Fruit fly (Drosophila melanogaster) whole organism, embryonic: ENCODE measurements around the gene dlg1.

Experiments used
- ATbp ChIP-seq: fragments of 200-800 bp; sonication (Bioruptor generic); optimal IDR thresholded peaks from 2 replicates; lab custom pipeline; 2017; ENCODE audit warnings: missing biosample characterization, mild to moderate bottlenecking, missing genetic modification characterization, missing genetic modification reagents
- B-H1 ChIP-seq: fragments of 200-800 bp; sonication (Bioruptor generic); IDR thresholded peaks from 3 replicates; pipeline ENCODE4 v1.3.6; 2022; ENCODE audit warnings: missing biosample characterization, missing genetic modification characterization
- Bdp1 ChIP-seq: fragments of 200-800 bp; sonication (Bioruptor generic); optimal IDR thresholded peaks from 3 replicates; lab custom pipeline; 2016; ENCODE audit warnings: missing biosample characterization, missing genetic modification characterization
- Bteb2 ChIP-seq: fragments of 200-800 bp; sonication (Bioruptor generic); optimal IDR thresholded peaks from 2 replicates; lab custom pipeline; 2016; ENCODE audit warnings: missing biosample characterization, missing genetic modification characterization
- CG10462 ChIP-seq: fragments of 200-800 bp; sonication (Bioruptor generic); optimal IDR thresholded peaks from 2 replicates; lab custom pipeline; 2016; ENCODE audit warnings: missing biosample characterization, missing genetic modification characterization
- CG10959 ChIP-seq: fragments of 200-800 bp; sonication (Bioruptor generic); IDR thresholded peaks from 2 replicates; pipeline ENCODE4 v1.3.6; 2022; ENCODE audit warnings: missing biosample characterization, missing genetic modification characterization
- CG12769 ChIP-seq: fragments of 200-800 bp; sonication (Bioruptor generic); optimal IDR thresholded peaks from 2 replicates; lab custom pipeline; 2019; ENCODE audit warnings: missing biosample characterization, mild to moderate bottlenecking, missing genetic modification characterization, moderate library complexity
- CG15514 ChIP-seq: fragments of 200-800 bp; sonication (Bioruptor generic); optimal IDR thresholded peaks from 3 replicates; lab custom pipeline; 2017; ENCODE audit warnings: missing biosample characterization, missing genetic modification characterization, mild to moderate bottlenecking, moderate library complexity, missing genetic modification reagents
- CG2116 ChIP-seq: fragments of 200-800 bp; sonication (Bioruptor generic); optimal IDR thresholded peaks from 3 replicates; lab custom pipeline; 2018; ENCODE audit warnings: missing biosample characterization, mild to moderate bottlenecking, missing genetic modification characterization
- CG2129 ChIP-seq: fragments of 200-800 bp; sonication (Bioruptor generic); IDR thresholded peaks from 2 replicates; pipeline ENCODE4 v1.3.6; 2022; ENCODE audit warnings: missing biosample characterization, missing genetic modification characterization; ENCODE audit not compliant: partially characterized antibody
- CG2889 ChIP-seq: fragments of 200-800 bp; sonication (Bioruptor generic); IDR thresholded peaks from 3 replicates; pipeline ENCODE4 v1.3.6; 2022; ENCODE audit warnings: missing biosample characterization, missing genetic modification characterization
- CG31365 ChIP-seq: fragments of 200-800 bp; sonication (Bioruptor generic); optimal IDR thresholded peaks from 2 replicates; lab custom pipeline; 2018; ENCODE audit warnings: missing biosample characterization, mild to moderate bottlenecking, missing genetic modification characterization
- CG32532 ChIP-seq: fragments of 200-800 bp; sonication (Bioruptor generic); IDR thresholded peaks from 2 replicates; pipeline ENCODE4 v1.3.6; 2022; ENCODE audit warnings: missing biosample characterization, missing genetic modification characterization
- CG32772 ChIP-seq: fragments of 200-800 bp; sonication (Bioruptor generic); IDR thresholded peaks from 2 replicates; pipeline ENCODE4 v1.3.6; 2022; ENCODE audit warnings: missing biosample characterization, missing genetic modification characterization
- CG3838 ChIP-seq: fragments of 200-800 bp; sonication (Bioruptor generic); optimal IDR thresholded peaks from 3 replicates; lab custom pipeline; 2016; ENCODE audit warnings: missing biosample characterization, missing genetic modification characterization
- CG6689 ChIP-seq: fragments of 200-800 bp; sonication (Bioruptor generic); IDR thresholded peaks from 2 replicates; pipeline ENCODE4 v1.3.6; 2022; ENCODE audit warnings: missing biosample characterization, missing genetic modification characterization
- CG9932 ChIP-seq: fragments of 200-800 bp; sonication (Bioruptor generic); IDR thresholded peaks from 2 replicates; pipeline ENCODE4 v1.3.6; 2022; ENCODE audit warnings: missing biosample characterization, missing genetic modification characterization
- Dbx ChIP-seq: fragments of 200-800 bp; sonication (Bioruptor generic); IDR thresholded peaks from 3 replicates; pipeline ENCODE4 v1.3.6; 2022; ENCODE audit warnings: missing biosample characterization, missing genetic modification characterization
- Dfd ChIP-seq, 2 experiments: fragments of >200 bp; optimal IDR thresholded peaks; 2 replicates each; lab custom pipeline; 2017; ENCODE audit warnings: missing biosample characterization in 2 of 2, missing genetic modification characterization in 2 of 2
- E2f1 ChIP-seq: fragments of 200-800 bp; sonication (Bioruptor generic); IDR thresholded peaks from 2 replicates; pipeline ENCODE4 v1.3.6; 2022; ENCODE audit warnings: missing biosample characterization, missing genetic modification characterization
- E2f2 ChIP-seq: fragments of 200-800 bp; sonication (Bioruptor generic); IDR thresholded peaks from 2 replicates; pipeline ENCODE4 v1.3.6; 2022; ENCODE audit warnings: missing biosample characterization, missing genetic modification characterization
- Ets65A ChIP-seq: fragments of 200-800 bp; sonication (Bioruptor generic); peaks from one replicate; lab custom pipeline; 2016; ENCODE audit warnings: missing biosample characterization, missing genetic modification characterization
- HmgZ ChIP-seq: fragments of 200-800 bp; sonication (Bioruptor generic); optimal IDR thresholded peaks from 2 replicates; lab custom pipeline; 2018; ENCODE audit warnings: missing biosample characterization, mild to moderate bottlenecking, missing genetic modification characterization
- Myb ChIP-seq: fragments of 200-800 bp; sonication (Bioruptor generic); optimal IDR thresholded peaks from 2 replicates; lab custom pipeline; 2016; ENCODE audit warnings: missing biosample characterization, missing genetic modification characterization
- NC2α ChIP-seq: fragments of 200-800 bp; sonication (Bioruptor generic); optimal IDR thresholded peaks from 2 replicates; lab custom pipeline; 2016; ENCODE audit warnings: missing biosample characterization, missing genetic modification characterization
- Trl ChIP-seq, 3 experiments: fragments of >200 bp in 2 of 3; fragments of 200-800 bp in 1 of 3; sonication (Bioruptor generic) in 1 of 3; optimal IDR thresholded peaks; 2 replicates in 1 of 3; 3 replicates in 2 of 3; lab custom pipeline; 2016 to 2017; ENCODE audit warnings: missing biosample characterization in 1 of 3, missing genetic modification characterization in 1 of 3
- Xbp1 ChIP-seq: fragments of 200-800 bp; sonication (Bioruptor generic); optimal IDR thresholded peaks from 3 replicates; lab custom pipeline; 2016; ENCODE audit warnings: missing biosample characterization, mild to moderate bottlenecking, missing genetic modification characterization
- Xrp1 ChIP-seq: fragments of 200-800 bp; sonication (Bioruptor generic); IDR thresholded peaks from 2 replicates; pipeline ENCODE4 v1.3.6; 2022; ENCODE audit warnings: missing biosample characterization, missing genetic modification characterization
- al ChIP-seq: fragments of 200-800 bp; sonication (Bioruptor generic); IDR thresholded peaks from 2 replicates; pipeline ENCODE4 v1.3.6; 2022; ENCODE audit warnings: missing biosample characterization, missing genetic modification characterization
- ap ChIP-seq: fragments of 200-800 bp; sonication (Bioruptor generic); IDR thresholded peaks from 2 replicates; pipeline ENCODE4 v1.3.6; 2022; ENCODE audit warnings: missing biosample characterization, missing genetic modification characterization
- ash1 ChIP-seq: fragments of 200-800 bp; sonication (Bioruptor generic); optimal IDR thresholded peaks from 2 replicates; lab custom pipeline; 2018; ENCODE audit warnings: missing biosample characterization, mild to moderate bottlenecking, missing genetic modification characterization
- crol ChIP-seq: fragments of 200-800 bp; sonication (Bioruptor generic); IDR thresholded peaks from 2 replicates; pipeline ENCODE4 v1.3.6; 2022; ENCODE audit warnings: missing biosample characterization, missing genetic modification characterization
- crp ChIP-seq, 2 experiments: fragments of 200-800 bp; sonication (Bioruptor generic); optimal IDR thresholded peaks; 2 replicates in 1 of 2; 3 replicates in 1 of 2; lab custom pipeline; 2017; ENCODE audit warnings: missing biosample characterization in 2 of 2, missing genetic modification characterization in 2 of 2, mild to moderate bottlenecking in 1 of 2, moderate library complexity in 1 of 2
- dmrt99B ChIP-seq: fragments of 200-800 bp; sonication (Bioruptor generic); optimal IDR thresholded peaks from 2 replicates; lab custom pipeline; 2018; ENCODE audit warnings: missing biosample characterization, mild to moderate bottlenecking, missing genetic modification characterization, moderate library complexity
- eve ChIP-seq, 2 experiments: fragments of >200 bp; optimal IDR thresholded peaks; 2 replicates each; lab custom pipeline; 2017; ENCODE audit warnings: missing biosample characterization in 2 of 2, missing genetic modification characterization in 2 of 2
- gt ChIP-seq: fragments of 200-800 bp; sonication (Bioruptor generic); IDR thresholded peaks from 2 replicates; pipeline ENCODE4 v1.3.6; 2022; ENCODE audit warnings: missing biosample characterization, missing genetic modification characterization
- h ChIP-seq: fragments of >200 bp; optimal IDR thresholded peaks from 2 replicates; lab custom pipeline; 2017
- klu ChIP-seq: fragments of 200-800 bp; sonication (Bioruptor generic); IDR thresholded peaks from 2 replicates; pipeline ENCODE4 v1.3.6; 2022; ENCODE audit warnings: missing biosample characterization, missing genetic modification characterization
- nmo ChIP-seq: fragments of 200-800 bp; sonication (Bioruptor generic); optimal IDR thresholded peaks from 2 replicates; lab custom pipeline; 2018; ENCODE audit warnings: missing biosample characterization, mild to moderate bottlenecking, missing genetic modification characterization, moderate library complexity
- nom ChIP-seq: fragments of 200-800 bp; sonication (Bioruptor generic); optimal IDR thresholded peaks from 2 replicates; lab custom pipeline; 2017; ENCODE audit warnings: missing biosample characterization, missing genetic modification characterization, mild to moderate bottlenecking, moderate library complexity, missing genetic modification reagents
- odd ChIP-seq: fragments of 200-800 bp; sonication (Bioruptor generic); optimal IDR thresholded peaks from 2 replicates; lab custom pipeline; 2017; ENCODE audit warnings: missing biosample characterization, mild to moderate bottlenecking, missing genetic modification characterization
- onecut ChIP-seq: fragments of 200-800 bp; sonication (Bioruptor generic); IDR thresholded peaks from 2 replicates; pipeline ENCODE4 v1.3.6; 2022; ENCODE audit warnings: missing biosample characterization, missing genetic modification characterization
- row ChIP-seq: fragments of 200-800 bp; sonication (Bioruptor generic); IDR thresholded peaks from 3 replicates; pipeline ENCODE4 v1.3.6; 2022; ENCODE audit warnings: missing biosample characterization, missing genetic modification characterization
- run ChIP-seq: fragments of 200-800 bp; sonication (Bioruptor generic); optimal IDR thresholded peaks from 3 replicates; lab custom pipeline; 2018; ENCODE audit warnings: missing biosample characterization, mild to moderate bottlenecking, missing genetic modification characterization
- sens ChIP-seq: fragments of 200-800 bp; sonication (Bioruptor generic); peaks from one replicate; lab custom pipeline; 2016; ENCODE audit warnings: missing biosample characterization, missing genetic modification characterization
- sisA ChIP-seq: fragments of 200-800 bp; sonication (Bioruptor generic); IDR thresholded peaks from 2 replicates; pipeline ENCODE4 v1.3.6; 2022; ENCODE audit warnings: missing biosample characterization, missing genetic modification characterization
- slp2 ChIP-seq: fragments of 200-800 bp; sonication (Bioruptor generic); optimal IDR thresholded peaks from 2 replicates; lab custom pipeline; 2016; ENCODE audit warnings: missing biosample characterization, missing genetic modification characterization
- zfh1 ChIP-seq: fragments of 200-800 bp; sonication (Bioruptor generic); IDR thresholded peaks from 3 replicates; pipeline ENCODE4 v1.3.6; 2022; ENCODE audit warnings: missing biosample characterization, missing genetic modification characterization

The dlg1 gene

DNA sequence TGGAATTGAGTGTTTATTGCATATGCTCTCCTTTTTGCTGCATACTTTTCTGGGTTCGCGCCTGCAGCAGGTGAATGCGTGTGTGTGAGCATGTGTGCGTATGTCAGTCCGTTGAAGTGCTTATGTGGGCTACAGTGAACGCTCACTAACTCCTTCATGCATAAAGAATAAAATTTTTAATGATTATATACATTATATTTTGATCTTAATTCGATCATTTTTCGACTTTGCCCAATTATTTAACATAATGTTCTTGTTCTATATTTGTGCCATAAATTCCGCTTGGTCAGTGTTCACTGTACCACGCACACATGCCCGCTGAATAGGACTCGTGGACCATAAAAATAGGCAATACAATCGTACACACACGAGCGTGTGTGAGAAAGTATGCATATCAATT lies 1.3 kb downstream of the dlg1 start (continued):
- TF ChIP-seq NC2α (GFP tag; lab: Kevin White, UChicago): no peak
- peak; percentile 40; the same call in 1 of the 2 replicates for TF ChIP-seq al
- TF ChIP-seq Xrp1 (GFP tag; lab: Robert Waterston, UW): peak; percentile 52
- no peak for TF ChIP-seq odd (GFP tag; lab: Kevin White, UChicago)
- TF ChIP-seq CG6689 (GFP tag; lab: Robert Waterston, UW): peak; percentile 21; the same call in 1 of the 2 replicates
- TF ChIP-seq crp (GFP tag; optimal IDR thresholded peaks at IDR 0.05; lab: Kevin White, UChicago): no peak
- TF ChIP-seq nmo: peak; percentile 28
- peak; percentile 30; the same call in 1 of the 2 replicates for TF ChIP-seq CG32772 (GFP tag; lab: Robert Waterston, UW)
- TF ChIP-seq B-H1 (GFP tag; lab: Robert Waterston, UW): 0 out of 3 replicates have a peak, but pooled peaks have one; percentile 10
- TF ChIP-seq Xbp1 (GFP tag; lab: Kevin White, UChicago): peak; percentile 6
- no peak for TF ChIP-seq CG2116
- no peak for TF ChIP-seq CG31365 (tag; lab: Kevin White, UChicago)
- no peak for TF ChIP-seq Bdp1
- TF ChIP-seq sisA (GFP tag; lab: Robert Waterston, UW): peak; percentile 49
- peak; percentile 29; the same call in 1 of the 3 replicates for TF ChIP-seq Dbx
- no peak for TF ChIP-seq eve (GFP tag; optimal IDR thresholded peaks at IDR 0.05; lab: Kevin White, UChicago)
- TF ChIP-seq E2f2 (GFP tag; lab: Robert Waterston, UW): peak; percentile 9; the same call in 1 of the 2 replicates
- no peak for TF ChIP-seq klu (GFP tag; lab: Robert Waterston, UW)
- 0 out of 2 replicates have a peak, but pooled peaks have one; percentile 15 for TF ChIP-seq ap (GFP tag; lab: Robert Waterston, UW)
- TF ChIP-seq CG12769: peak; percentile 39
- TF ChIP-seq Dfd (GFP tag; optimal IDR thresholded peaks at IDR 0.05; lab: Kevin White, UChicago): peak in 1 of 2 experiments; percentile 5
- no peak for TF ChIP-seq Myb (GFP tag; lab: Kevin White, UChicago)
- no peak for TF ChIP-seq run (tag; lab: Kevin White, UChicago)
- TF ChIP-seq CG10462: no peak
- TF ChIP-seq nom (GFP tag; lab: Kevin White, UChicago): no peak
- 0 out of 2 replicates have a peak, but pooled peaks have one; percentile 21 for TF ChIP-seq CG10959
- no peak for TF ChIP-seq CG2889 (GFP tag; lab: Robert Waterston, UW)

DNA sequence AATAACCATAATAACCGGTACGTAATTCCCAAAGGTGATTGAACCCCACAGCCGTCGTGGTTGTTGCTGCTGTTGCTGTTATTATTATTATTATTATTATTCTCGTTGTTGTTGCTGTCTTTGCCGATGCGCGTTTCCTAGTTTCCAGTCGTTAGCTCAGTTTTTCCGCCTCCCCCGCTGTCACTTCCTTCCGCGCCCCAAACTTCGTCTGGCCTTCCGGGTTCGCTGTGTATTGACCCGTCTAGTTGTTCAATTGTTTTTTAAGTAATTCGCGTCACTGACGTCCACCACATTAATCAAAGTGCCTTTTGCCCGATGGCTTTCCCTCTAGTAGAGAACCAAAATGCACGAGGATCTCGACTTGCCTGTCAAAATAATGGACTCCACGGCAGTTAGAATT lies 2.1 kb downstream of the dlg1 start:
- TF ChIP-seq onecut (GFP tag; lab: Robert Waterston, UW): no peak
- peak; percentile 51 for TF ChIP-seq Ets65A
- peak; percentile 52 for TF ChIP-seq sens

DNA sequence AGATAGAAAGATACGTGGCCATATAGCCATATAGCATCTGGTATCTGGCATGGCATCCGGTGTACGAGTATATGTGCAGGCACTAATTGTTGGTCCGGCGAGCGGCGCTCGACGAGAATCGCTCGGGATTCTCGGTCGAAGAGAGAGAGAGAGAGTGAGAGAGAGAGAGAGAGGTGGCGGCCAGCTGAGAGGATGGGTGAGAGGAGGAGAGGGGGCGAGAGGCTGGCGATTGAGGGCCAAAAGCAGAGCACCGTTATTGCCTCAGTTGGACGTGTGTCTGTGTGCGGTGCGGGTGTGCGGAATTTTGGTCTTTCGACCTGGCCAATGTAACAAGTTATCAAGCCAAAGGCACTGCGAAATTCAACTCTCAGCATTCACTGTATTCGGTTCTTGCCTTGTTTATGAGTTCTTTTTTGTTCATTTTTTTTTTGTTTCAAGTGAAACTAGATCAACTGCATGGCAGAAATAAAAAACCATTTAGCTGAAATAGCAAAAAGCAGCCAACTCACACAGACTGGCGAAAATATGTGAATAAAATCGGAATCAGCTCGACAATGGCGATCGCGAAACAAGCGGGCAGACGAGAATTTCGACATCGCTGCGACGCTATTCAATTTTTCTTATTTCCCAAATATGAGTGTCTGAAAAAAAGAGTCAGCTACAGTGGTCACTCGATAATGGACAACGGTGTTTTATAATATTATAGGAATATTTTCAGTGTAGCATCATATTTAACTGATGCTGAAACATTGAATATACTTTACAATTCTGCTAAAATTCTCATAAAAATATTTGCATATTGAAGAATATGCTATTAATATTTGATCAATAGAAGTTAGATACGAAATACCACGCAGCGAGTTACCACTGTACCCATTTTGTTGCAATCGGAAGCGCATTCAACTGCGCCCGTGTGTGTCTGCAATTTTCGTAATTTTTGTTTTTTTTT lies 3.6 kb downstream of the dlg1 start:
- TF ChIP-seq Bteb2 (GFP tag; lab: Kevin White, UChicago) (no peak), CG2129 (GFP tag; lab: Robert Waterston, UW) (no peak), crol (peak; percentile 82), CG3838 (GFP tag; lab: Kevin White, UChicago) (no peak), HmgZ (tag; lab: Kevin White, UChicago) (no peak), NC2α (GFP tag; lab: Kevin White, UChicago) (no peak), row (GFP tag; lab: Robert Waterston, UW) (peak; percentile 45; the same call in 2 of the 3 replicates), zfh1 (GFP tag; lab: Robert Waterston, UW) (no peak), slp2 (no peak), dmrt99B (tag; lab: Kevin White, UChicago) (peak; percentile 2), h (lab: Kevin White, UChicago) (no peak), CG15514 (GFP tag; lab: Kevin White, UChicago) (no peak), CG9932 (GFP tag; lab: Robert Waterston, UW) (0 out of 2 replicates have a peak, but pooled peaks have one; percentile 19), Trl (optimal IDR thresholded peaks at IDR 0.05; lab: Kevin White, UChicago) (peak; percentile 74 to 81), Trl (GFP tag; optimal IDR thresholded peaks at IDR 0.05; lab: Kevin White, UChicago) (no peak), ash1 (GFP tag; lab: Kevin White, UChicago) (no peak), gt (GFP tag; lab: Robert Waterston, UW) (no peak), CG32532 (peak; percentile 22; the same call in 1 of the 2 replicates), E2f1 (GFP tag; lab: Robert Waterston, UW) (0 out of 2 replicates have a peak, but pooled peaks have one; percentile 15), ATbp (GFP tag; lab: Kevin White, UChicago) (no peak)
